Fruit fly (Drosophila melanogaster) whole organism, embryonic: Measurements from ENCODE around the gene alphaSnap.

ENCODE experiments used
- Asciz ChIP-seq: fragments of 200-800 bp; sonication (Bioruptor generic); optimal IDR thresholded peaks from 2 replicates; lab custom pipeline; 2017; ENCODE audit warnings: missing biosample characterization, mild to moderate bottlenecking, missing genetic modification characterization, missing genetic modification reagents
- CG10274 ChIP-seq: fragments of 200-800 bp; sonication (Bioruptor generic); optimal IDR thresholded peaks from 3 replicates; lab custom pipeline; 2017; ENCODE audit warnings: missing biosample characterization, mild to moderate bottlenecking, missing genetic modification characterization
- CG10565 ChIP-seq: fragments of 200-800 bp; sonication (Bioruptor generic); optimal IDR thresholded peaks from 3 replicates; lab custom pipeline; 2016; ENCODE audit warnings: missing biosample characterization, mild to moderate bottlenecking, missing genetic modification characterization
- CG11398 ChIP-seq: fragments of 200-800 bp; sonication (Bioruptor generic); optimal IDR thresholded peaks from 2 replicates; lab custom pipeline; 2016; ENCODE audit warnings: missing biosample characterization, missing genetic modification characterization
- CG11695 ChIP-seq: fragments of 200-800 bp; sonication (Bioruptor generic); IDR thresholded peaks from 3 replicates; pipeline ENCODE4 v1.3.6; 2022; ENCODE audit warnings: missing biosample characterization, missing genetic modification characterization
- CG13424 ChIP-seq: fragments of 200-800 bp; sonication (Bioruptor generic); optimal IDR thresholded peaks from 2 replicates; lab custom pipeline; 2019; ENCODE audit warnings: missing biosample characterization, mild to moderate bottlenecking, missing genetic modification characterization, moderate library complexity
- CG14441 ChIP-seq: fragments of 200-800 bp; sonication (Bioruptor generic); IDR thresholded peaks from 2 replicates; pipeline ENCODE4 v1.3.6; 2022; ENCODE audit warnings: missing biosample characterization, missing genetic modification characterization
- CG1647 ChIP-seq: fragments of 200-800 bp; sonication (Bioruptor generic); optimal IDR thresholded peaks from 3 replicates; lab custom pipeline; 2016; ENCODE audit warnings: missing biosample characterization, missing genetic modification characterization
- CG17328 ChIP-seq: fragments of 200-800 bp; sonication (Bioruptor generic); IDR thresholded peaks from 2 replicates; pipeline ENCODE4 v1.3.6; 2022; ENCODE audit warnings: missing biosample characterization, missing genetic modification characterization
- CG17568 ChIP-seq: fragments of 200-800 bp; sonication (Bioruptor generic); optimal IDR thresholded peaks from 2 replicates; lab custom pipeline; 2018; ENCODE audit warnings: missing biosample characterization, mild to moderate bottlenecking, missing genetic modification characterization, moderate library complexity
- CG2875 ChIP-seq: fragments of 200-800 bp; sonication (Bioruptor generic); optimal IDR thresholded peaks from 2 replicates; lab custom pipeline; 2017; ENCODE audit warnings: missing biosample characterization, mild to moderate bottlenecking, missing genetic modification characterization, missing genetic modification reagents
- CG31388 ChIP-seq: fragments of 200-800 bp; sonication (Bioruptor generic); optimal IDR thresholded peaks from 2 replicates; lab custom pipeline; 2016; ENCODE audit warnings: missing biosample characterization, missing genetic modification characterization
- CG3163 ChIP-seq: fragments of 200-800 bp; sonication (Bioruptor generic); optimal IDR thresholded peaks from 3 replicates; lab custom pipeline; 2016; ENCODE audit warnings: missing biosample characterization, missing genetic modification characterization
- CG3281 ChIP-seq: fragments of 200-800 bp; sonication (Bioruptor generic); optimal IDR thresholded peaks from 3 replicates; lab custom pipeline; 2017; ENCODE audit warnings: missing biosample characterization, mild to moderate bottlenecking, missing genetic modification characterization
- CG4328 ChIP-seq: fragments of 200-800 bp; sonication (Bioruptor generic); optimal IDR thresholded peaks from 3 replicates; lab custom pipeline; 2017; ENCODE audit warnings: missing biosample characterization, missing genetic modification reagents, missing genetic modification characterization
- CG4404 ChIP-seq: fragments of 200-800 bp; sonication (Bioruptor generic); IDR thresholded peaks from 2 replicates; pipeline ENCODE4 v1.3.6; 2022; ENCODE audit warnings: missing biosample characterization, missing genetic modification characterization
- CG7987 ChIP-seq: fragments of 200-800 bp; sonication (Bioruptor generic); optimal IDR thresholded peaks from 2 replicates; lab custom pipeline; 2018; ENCODE audit warnings: missing biosample characterization, mild to moderate bottlenecking, missing genetic modification characterization, moderate library complexity
- CG8944 ChIP-seq: fragments of 200-800 bp; sonication (Bioruptor generic); optimal IDR thresholded peaks from 3 replicates; lab custom pipeline; 2016; ENCODE audit warnings: missing biosample characterization, missing genetic modification characterization
- Dek ChIP-seq: fragments of 200-800 bp; sonication (Bioruptor generic); optimal IDR thresholded peaks from 3 replicates; lab custom pipeline; 2019; ENCODE audit warnings: missing biosample characterization, mild to moderate bottlenecking, missing genetic modification characterization, moderate library complexity
- Dp ChIP-seq: fragments of 200-800 bp; sonication (Bioruptor generic); optimal IDR thresholded peaks from 2 replicates; lab custom pipeline; 2018; ENCODE audit warnings: missing biosample characterization, mild to moderate bottlenecking, missing genetic modification characterization, moderate library complexity
- Ets65A ChIP-seq: fragments of 200-800 bp; sonication (Bioruptor generic); peaks from one replicate; lab custom pipeline; 2016; ENCODE audit warnings: missing biosample characterization, missing genetic modification characterization
- Fer2 ChIP-seq: fragments of 200-800 bp; sonication (Bioruptor generic); optimal IDR thresholded peaks from 2 replicates; lab custom pipeline; 2018; ENCODE audit warnings: missing biosample characterization, mild to moderate bottlenecking, missing genetic modification characterization, moderate library complexity
- HLH3B ChIP-seq: fragments of 200-800 bp; sonication (Bioruptor generic); IDR thresholded peaks from 2 replicates; pipeline ENCODE4 v1.3.6; 2022; ENCODE audit warnings: missing biosample characterization, missing genetic modification characterization
- Hmr ChIP-seq: fragments of 200-800 bp; sonication (Bioruptor generic); optimal IDR thresholded peaks from 3 replicates; lab custom pipeline; 2017; ENCODE audit warnings: mild to moderate bottlenecking, missing biosample characterization, missing genetic modification reagents, missing genetic modification characterization
- Hr3 ChIP-seq: fragments of 200-800 bp; sonication (Bioruptor generic); optimal IDR thresholded peaks from 3 replicates; lab custom pipeline; 2016; ENCODE audit warnings: missing biosample characterization, missing genetic modification characterization
- Hr51 ChIP-seq, 2 experiments: fragments of 200-800 bp; sonication (Bioruptor generic); optimal IDR thresholded peaks; 2 replicates in 1 of 2; 3 replicates in 1 of 2; lab custom pipeline; 2016 to 2018; ENCODE audit warnings: missing biosample characterization in 2 of 2, missing genetic modification characterization in 2 of 2, mild to moderate bottlenecking in 1 of 2, moderate library complexity in 1 of 2
- Hr78 ChIP-seq, 2 experiments: fragments of 200-800 bp in 1 of 2; fragments of >200 bp in 1 of 2; sonication (Bioruptor generic) in 1 of 2; optimal IDR thresholded peaks; 2 replicates each; lab custom pipeline; 2017 to 2019; ENCODE audit warnings: missing biosample characterization in 2 of 2, missing genetic modification characterization in 2 of 2, mild to moderate bottlenecking in 1 of 2, moderate library complexity in 1 of 2
- Lhr ChIP-seq: fragments of 200-800 bp; sonication (Bioruptor generic); optimal IDR thresholded peaks from 3 replicates; lab custom pipeline; 2017; ENCODE audit warnings: mild to moderate bottlenecking, missing biosample characterization, missing genetic modification reagents, missing genetic modification characterization
- MESR4 ChIP-seq: fragments of 200-800 bp; sonication (Bioruptor generic); optimal IDR thresholded peaks from 2 replicates; lab custom pipeline; 2018; ENCODE audit warnings: missing biosample characterization, mild to moderate bottlenecking, missing genetic modification characterization, moderate library complexity
- ap ChIP-seq: fragments of 200-800 bp; sonication (Bioruptor generic); IDR thresholded peaks from 2 replicates; pipeline ENCODE4 v1.3.6; 2022; ENCODE audit warnings: missing biosample characterization, missing genetic modification characterization
- bbx ChIP-seq: fragments of 200-800 bp; sonication (Bioruptor generic); IDR thresholded peaks from 2 replicates; pipeline ENCODE4 v1.3.6; 2022; ENCODE audit warnings: missing biosample characterization, missing genetic modification characterization; ENCODE audit not compliant: partially characterized antibody
- bcd ChIP-seq: fragments of 200-800 bp; sonication (Bioruptor generic); optimal IDR thresholded peaks from 2 replicates; lab custom pipeline; 2017; ENCODE audit warnings: missing biosample characterization, mild to moderate bottlenecking, missing genetic modification characterization
- bowl ChIP-seq: fragments of 200-800 bp; sonication (Bioruptor generic); IDR thresholded peaks from 2 replicates; pipeline ENCODE4 v1.3.6; 2022; ENCODE audit warnings: missing biosample characterization, missing genetic modification characterization
- fd96Cb ChIP-seq: fragments of 200-800 bp; sonication (Bioruptor generic); optimal IDR thresholded peaks from 2 replicates; lab custom pipeline; 2018; ENCODE audit warnings: missing biosample characterization, mild to moderate bottlenecking, missing genetic modification characterization, moderate library complexity
- ftz-f1 ChIP-seq: fragments of 200-800 bp; sonication (Bioruptor generic); optimal IDR thresholded peaks from 2 replicates; lab custom pipeline; 2016; ENCODE audit warnings: missing biosample characterization, missing genetic modification characterization
- fu2 ChIP-seq: fragments of 200-800 bp; sonication (Bioruptor generic); optimal IDR thresholded peaks from 2 replicates; lab custom pipeline; 2016; ENCODE audit warnings: missing biosample characterization, missing genetic modification characterization
- gce ChIP-seq: fragments of 200-800 bp; sonication (Bioruptor generic); IDR thresholded peaks from 3 replicates; pipeline ENCODE4 v1.3.6; 2022; ENCODE audit warnings: missing biosample characterization, missing genetic modification characterization
- hbn ChIP-seq: fragments of 200-800 bp; sonication (Bioruptor generic); IDR thresholded peaks from 2 replicates; pipeline ENCODE4 v1.3.6; 2022; ENCODE audit warnings: missing biosample characterization, missing genetic modification characterization; ENCODE audit not compliant: partially characterized antibody
- insv ChIP-seq, 2 experiments: fragments of 200-800 bp; sonication (Bioruptor generic); optimal IDR thresholded peaks; 3 replicates each; lab custom pipeline; 2016 to 2018; ENCODE audit warnings: missing biosample characterization in 2 of 2, missing genetic modification characterization in 2 of 2
- jing ChIP-seq: fragments of 200-800 bp; sonication (Bioruptor generic); optimal IDR thresholded peaks from 2 replicates; lab custom pipeline; 2018; ENCODE audit warnings: missing biosample characterization, mild to moderate bottlenecking, missing genetic modification characterization
- lbe ChIP-seq: fragments of 200-800 bp; sonication (Bioruptor generic); optimal IDR thresholded peaks from 2 replicates; lab custom pipeline; 2016; ENCODE audit warnings: missing biosample characterization, mild to moderate bottlenecking, missing genetic modification characterization
- maf-S ChIP-seq: fragments of 200-800 bp; sonication (Bioruptor generic); optimal IDR thresholded peaks from 2 replicates; lab custom pipeline; 2016; ENCODE audit warnings: missing biosample characterization, missing genetic modification characterization
- mam ChIP-seq: fragments of 200-800 bp; sonication (Bioruptor generic); optimal IDR thresholded peaks from 3 replicates; lab custom pipeline; 2016; ENCODE audit warnings: missing biosample characterization, missing genetic modification characterization
- ranshi ChIP-seq: fragments of 200-800 bp; sonication (Bioruptor generic); IDR thresholded peaks from 2 replicates; pipeline ENCODE4 v1.3.6; 2022; ENCODE audit warnings: missing biosample characterization, missing genetic modification characterization
- rib ChIP-seq: fragments of 200-800 bp; sonication (Bioruptor generic); IDR thresholded peaks from 2 replicates; pipeline ENCODE4 v1.3.6; 2022; ENCODE audit warnings: missing biosample characterization, missing genetic modification characterization
- shn ChIP-seq: fragments of 200-800 bp; sonication (Bioruptor generic); optimal IDR thresholded peaks from 3 replicates; lab custom pipeline; 2016; ENCODE audit warnings: missing biosample characterization, missing genetic modification characterization
- ssp ChIP-seq: fragments of 200-800 bp; sonication (Bioruptor generic); IDR thresholded peaks from 2 replicates; pipeline ENCODE4 v1.3.6; 2022; ENCODE audit warnings: missing biosample characterization, missing genetic modification characterization
- tup ChIP-seq: fragments of 200-800 bp; sonication (Bioruptor generic); optimal IDR thresholded peaks from 2 replicates; lab custom pipeline; 2016; ENCODE audit warnings: missing biosample characterization, mild to moderate bottlenecking, missing genetic modification characterization, moderate library complexity
- vvl ChIP-seq: fragments of 200-800 bp; sonication (Bioruptor generic); IDR thresholded peaks from 2 replicates; pipeline ENCODE4 v1.3.6; 2022; ENCODE audit warnings: missing biosample characterization, missing genetic modification characterization
- zfh2 ChIP-seq: fragments of 200-800 bp; sonication (Bioruptor generic); optimal IDR thresholded peaks from 2 replicates; lab custom pipeline; 2016; ENCODE audit warnings: missing biosample characterization, missing genetic modification characterization

Gene alphaSnap

DNA sequence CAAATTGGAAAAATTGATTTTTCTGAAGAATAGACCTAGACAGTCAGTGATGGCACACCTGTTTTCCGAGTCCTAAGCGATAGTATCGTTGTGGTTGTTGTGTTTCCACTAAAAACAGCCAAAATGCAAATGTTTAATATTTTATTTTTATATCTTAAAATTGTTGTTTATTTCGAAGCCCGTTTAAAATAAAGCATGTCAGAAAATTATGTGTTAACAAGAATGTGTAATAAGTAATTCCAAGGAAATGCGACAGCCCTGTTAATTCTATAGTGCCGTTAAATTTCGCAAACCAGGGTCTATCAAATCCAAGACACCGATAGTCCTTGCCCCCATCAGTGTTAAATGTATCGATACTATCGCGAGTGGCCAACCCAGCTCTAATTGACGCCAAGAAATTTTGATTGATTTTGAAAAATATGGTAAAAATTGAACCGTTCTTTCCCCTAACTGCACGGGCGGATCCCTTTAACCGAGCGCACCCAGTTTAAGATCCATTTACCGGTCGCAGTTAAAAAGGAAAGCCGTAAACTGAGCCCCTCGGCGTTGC, 11.3 kb upstream of the alphaSnap start, which contains the start of gene Pex23 (continued):
- peak; percentile 79 for TF ChIP-seq zfh2 (GFP tag; lab: Kevin White, UChicago)
- TF ChIP-seq CG10274 (GFP tag; lab: Kevin White, UChicago): peak; percentile 14
- no peak for TF ChIP-seq jing (GFP tag; lab: Kevin White, UChicago)
- peak; percentile 64; the same call in 2 of the 3 replicates for TF ChIP-seq CG11695 (GFP tag; lab: Robert Waterston, UW)
- peak; percentile 88 for TF ChIP-seq Hr3
- peak; percentile 64 for TF ChIP-seq ap (GFP tag; lab: Robert Waterston, UW)
- peak; percentile 84 for TF ChIP-seq CG13424 (tag; lab: Kevin White, UChicago)
- TF ChIP-seq Dp (GFP tag; lab: Kevin White, UChicago): peak; percentile 42
- TF ChIP-seq CG4328 (GFP tag; lab: Kevin White, UChicago): no peak
- peak; percentile 77 for TF ChIP-seq bcd (GFP tag; lab: Kevin White, UChicago)
- TF ChIP-seq maf-S (GFP tag; lab: Kevin White, UChicago): peak; percentile 45
- TF ChIP-seq CG14441 (GFP tag; lab: Robert Waterston, UW): peak; percentile 82
- peak; percentile 76 for TF ChIP-seq CG1647 (GFP tag; lab: Kevin White, UChicago)
- TF ChIP-seq bbx (GFP tag; lab: Robert Waterston, UW): peak; percentile 96
- peak; percentile 89 for TF ChIP-seq ssp (GFP tag; lab: Robert Waterston, UW)
- TF ChIP-seq ranshi (GFP tag; lab: Robert Waterston, UW): peak; percentile 77; the same call in 1 of the 2 replicates
- peak; percentile 81 for TF ChIP-seq lbe (GFP tag; lab: Kevin White, UChicago)
- TF ChIP-seq MESR4 (GFP tag; lab: Kevin White, UChicago): peak; percentile 71
- peak in 1 of 2 experiments; percentile 73 for TF ChIP-seq insv (GFP tag; optimal IDR thresholded peaks at IDR 0.05; lab: Kevin White, UChicago)
- peak; percentile 87 for TF ChIP-seq mam
- TF ChIP-seq fu2 (GFP tag; lab: Kevin White, UChicago): peak; percentile 39
- TF ChIP-seq CG2875 (GFP tag; lab: Kevin White, UChicago): peak; percentile 22
- TF ChIP-seq Fer2 (tag; lab: Kevin White, UChicago): peak; percentile 60
- TF ChIP-seq rib (GFP tag; lab: Robert Waterston, UW): peak; percentile 99
- TF ChIP-seq gce: no peak
- no peak for TF ChIP-seq CG11398 (GFP tag; lab: Kevin White, UChicago)
- peak; percentile 84 for TF ChIP-seq CG3281 (GFP tag; lab: Kevin White, UChicago)
- peak; percentile 69 for TF ChIP-seq CG31388 (GFP tag; lab: Kevin White, UChicago)
- TF ChIP-seq bowl (GFP tag; lab: Robert Waterston, UW): no peak
- TF ChIP-seq CG3163 (GFP tag; lab: Kevin White, UChicago): peak; percentile 2
- peak; percentile 98 for TF ChIP-seq hbn
- peak; percentile 67 for TF ChIP-seq CG8944 (GFP tag; lab: Kevin White, UChicago)
- no peak for TF ChIP-seq CG10565 (GFP tag; lab: Kevin White, UChicago)
- no peak for TF ChIP-seq CG17568 (GFP tag; lab: Kevin White, UChicago)
- peak; percentile 80 for TF ChIP-seq HLH3B (GFP tag; lab: Robert Waterston, UW)
- peak; percentile 73 for TF ChIP-seq Dek (tag; lab: Kevin White, UChicago)
- no peak for TF ChIP-seq Hr78 (GFP tag; optimal IDR thresholded peaks at IDR 0.05; lab: Kevin White, UChicago)
- peak; percentile 77 for TF ChIP-seq CG17328 (GFP tag; lab: Robert Waterston, UW)
- TF ChIP-seq fd96Cb (tag; lab: Kevin White, UChicago): peak; percentile 66
- TF ChIP-seq vvl (GFP tag; lab: Robert Waterston, UW): peak; percentile 92
- TF ChIP-seq tup: peak; percentile 62
- TF ChIP-seq Hr51 (GFP tag; optimal IDR thresholded peaks at IDR 0.05; lab: Kevin White, UChicago): peak; percentile 72 to 79
- TF ChIP-seq CG4404 (GFP tag; lab: Robert Waterston, UW): peak; percentile 81
- no peak for TF ChIP-seq Asciz
- TF ChIP-seq Hmr: peak; percentile 81
- peak; percentile 70 for TF ChIP-seq shn (GFP tag; lab: Kevin White, UChicago)
- peak; percentile 42 for TF ChIP-seq ftz-f1
- peak; percentile 56 for TF ChIP-seq CG7987 (GFP tag; lab: Kevin White, UChicago)
- TF ChIP-seq Lhr: peak; percentile 81
- peak; percentile 96 for TF ChIP-seq Ets65A (GFP tag; lab: Kevin White, UChicago)
